Fruit fly (Drosophila melanogaster) whole organism, larva: ENCODE data around the gene CG16865.

Source experiments
- noc ChIP-seq: fragments of 200-800 bp; sonication (Bioruptor generic); optimal IDR thresholded peaks from 3 replicates; lab custom pipeline; 2019; ENCODE audit warnings: missing biosample characterization, mild to moderate bottlenecking, missing genetic modification characterization, moderate library complexity

The CG16865 gene

DNA sequence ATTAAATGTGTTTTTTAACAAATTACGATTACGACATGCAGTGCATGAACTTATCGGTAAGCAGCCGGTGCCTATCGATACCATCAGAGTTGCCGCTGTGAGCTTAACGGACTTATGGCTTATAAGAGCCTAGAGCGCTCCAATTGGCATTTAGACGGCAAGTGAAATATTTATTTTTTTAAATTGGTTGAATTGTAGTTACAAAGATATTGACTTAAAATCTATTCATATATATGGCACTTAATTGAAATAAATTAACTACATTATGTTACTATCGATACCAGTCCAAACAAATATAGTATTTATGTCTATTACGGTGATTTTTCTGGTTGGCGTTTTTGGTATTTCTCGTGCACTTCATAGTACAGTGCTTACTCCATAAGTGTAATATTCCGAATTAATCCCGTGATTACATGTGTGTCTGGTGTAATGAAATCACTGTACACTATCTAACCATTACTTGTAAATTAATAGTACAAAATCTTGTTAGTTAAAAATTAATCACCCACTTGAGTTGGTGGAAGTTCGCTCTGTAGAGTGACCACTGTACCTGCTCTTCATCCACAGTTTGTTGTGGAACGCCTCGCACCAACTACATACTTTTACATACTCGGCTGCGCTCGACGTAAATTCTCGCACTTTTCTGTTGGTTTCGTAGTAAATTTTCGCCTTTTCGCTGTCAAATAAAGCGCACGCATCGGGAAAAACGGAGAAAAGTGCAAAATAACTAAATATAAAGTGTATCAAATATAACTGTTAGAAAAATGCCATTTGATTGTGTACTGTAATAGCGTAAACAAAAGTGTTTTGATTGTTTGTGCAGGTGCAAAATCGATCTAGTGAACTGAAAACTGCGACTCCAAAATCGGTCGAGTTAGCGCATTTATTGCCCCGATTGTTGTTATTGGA, 23.9 kb downstream of the CG16865 start, which contains the start of the genes mRpS23 and CenG1A:
Gene mRpS23 (minus strand): TSS at position 71 of the 909 bp plus-strand sequence.
Gene CenG1A (plus strand): TSS at position 563 of the 909 bp plus-strand sequence.
- TF ChIP-seq noc (tag; lab: Kevin White, UChicago) = peak; percentile 99

DNA sequence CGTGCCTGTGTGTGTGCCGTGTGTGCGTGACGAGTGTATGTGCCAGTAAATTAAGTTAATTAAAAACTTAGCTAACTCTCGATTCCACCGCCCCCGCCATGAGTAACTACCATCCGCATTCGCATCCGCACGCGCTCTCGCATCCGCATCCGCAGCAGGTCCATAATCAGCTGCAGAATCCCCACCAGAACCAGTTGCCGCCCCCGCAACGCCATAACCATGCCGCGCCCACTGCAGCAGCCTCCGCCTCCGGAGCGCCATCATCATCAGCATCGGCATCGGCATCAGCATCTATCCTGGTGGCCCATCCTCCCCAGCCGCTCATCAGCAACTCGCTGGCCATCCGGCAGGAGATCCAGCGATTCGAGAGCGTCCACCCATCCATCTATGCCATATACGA, 24.6 kb downstream of the CG16865 start:
- TF ChIP-seq noc (tag; lab: Kevin White, UChicago) = no peak

DNA sequence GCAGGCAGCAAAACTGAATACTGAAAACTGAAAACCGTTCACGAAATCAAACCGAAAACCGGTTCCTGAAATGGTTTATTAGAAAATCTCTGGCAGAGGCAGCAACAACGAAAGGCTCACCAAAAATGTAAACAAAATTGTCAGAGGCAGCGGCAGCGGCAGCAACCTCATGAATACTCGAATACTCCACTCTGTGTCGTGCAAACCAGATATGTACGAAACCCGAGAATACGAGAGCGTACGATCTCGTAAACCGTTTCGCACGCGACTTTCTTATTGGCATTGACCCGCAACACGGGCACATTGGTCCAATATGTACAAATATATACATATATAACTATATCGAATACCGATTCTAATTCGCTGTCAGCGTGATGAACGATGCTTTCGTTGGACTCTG, 26.3 kb downstream of the CG16865 start:
- no peak for TF ChIP-seq noc (tag; lab: Kevin White, UChicago)

DNA sequence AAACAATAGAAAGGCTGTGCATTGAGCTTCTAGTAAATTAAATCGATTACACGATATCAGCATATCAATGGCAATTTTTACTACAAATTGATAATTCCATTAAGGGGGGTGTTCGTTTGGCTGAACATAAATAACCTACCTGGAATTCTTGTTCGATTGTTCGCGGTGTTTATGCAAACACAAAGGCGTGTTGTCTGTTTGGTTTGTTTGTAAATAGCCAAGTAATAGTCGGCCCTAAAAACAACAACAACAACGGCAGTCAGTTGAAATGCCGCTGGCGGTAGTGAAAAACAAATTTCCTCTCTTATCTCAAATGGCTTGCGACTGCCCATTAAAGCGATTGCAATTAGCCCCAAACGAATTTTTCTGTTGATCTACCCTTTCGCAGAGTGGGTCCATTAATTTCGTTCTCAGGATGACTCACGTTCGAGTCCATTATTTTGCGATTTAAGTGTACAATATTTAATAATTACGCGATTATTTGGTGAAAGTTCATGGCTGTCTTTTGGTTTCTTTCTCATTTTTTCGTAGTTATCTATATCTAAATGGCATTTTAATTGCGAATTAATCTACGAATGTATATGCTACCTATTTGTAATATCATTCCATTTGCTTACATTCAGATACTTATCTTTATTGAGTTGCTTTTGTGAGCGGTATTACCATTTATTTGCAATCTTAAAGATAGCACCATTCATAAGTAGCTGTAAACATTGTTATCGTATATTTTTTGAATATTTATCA, 27.5 kb downstream of the CG16865 start:
- TF ChIP-seq noc (tag; lab: Kevin White, UChicago) = peak; percentile 53

DNA sequence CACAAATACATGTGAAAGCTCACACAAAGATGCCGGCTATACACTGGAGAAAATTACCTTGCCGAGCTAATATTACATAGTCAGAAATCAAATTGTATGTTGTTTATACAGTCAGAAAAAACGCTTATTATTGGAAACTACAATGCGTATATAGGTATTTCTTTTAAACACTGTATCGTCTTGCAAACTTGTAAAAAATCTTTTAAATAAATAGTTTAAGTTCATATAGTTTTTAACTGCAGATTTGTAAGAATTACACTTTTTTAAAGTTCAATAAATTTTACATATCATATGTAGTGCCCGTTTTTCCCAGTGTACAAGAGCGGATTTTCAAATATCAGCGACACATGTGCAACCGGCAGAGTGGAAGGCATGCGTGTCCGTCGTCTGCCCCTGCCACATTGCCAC, 28.4 kb downstream of the CG16865 start:
- TF ChIP-seq noc (tag; lab: Kevin White, UChicago) = peak; percentile 82

DNA sequence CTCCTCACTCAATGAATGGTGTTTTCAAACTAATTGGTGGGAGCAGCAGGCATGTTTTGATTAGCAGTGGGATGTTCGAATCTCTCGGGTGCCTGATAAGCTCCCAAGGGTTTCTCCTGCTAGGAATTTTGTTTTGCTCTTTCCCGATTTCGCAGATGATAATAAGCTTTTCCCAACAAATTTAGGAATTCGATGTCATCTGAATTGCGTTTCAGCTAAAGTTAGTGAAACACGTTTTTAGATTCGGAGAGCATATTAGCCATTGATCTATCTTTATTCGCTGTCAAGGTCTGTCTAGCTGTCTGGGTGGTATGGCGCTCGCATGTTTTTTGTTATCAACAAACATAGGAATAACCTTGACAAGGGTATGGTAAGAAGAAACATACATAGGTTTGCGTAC, 30.2 kb downstream of the CG16865 start, which contains the start of gene CG33307:
Gene CG33307 (minus strand): TSS at position 13 of the 400 bp plus-strand sequence.
- peak; percentile 61 for TF ChIP-seq noc (tag; lab: Kevin White, UChicago)

DNA sequence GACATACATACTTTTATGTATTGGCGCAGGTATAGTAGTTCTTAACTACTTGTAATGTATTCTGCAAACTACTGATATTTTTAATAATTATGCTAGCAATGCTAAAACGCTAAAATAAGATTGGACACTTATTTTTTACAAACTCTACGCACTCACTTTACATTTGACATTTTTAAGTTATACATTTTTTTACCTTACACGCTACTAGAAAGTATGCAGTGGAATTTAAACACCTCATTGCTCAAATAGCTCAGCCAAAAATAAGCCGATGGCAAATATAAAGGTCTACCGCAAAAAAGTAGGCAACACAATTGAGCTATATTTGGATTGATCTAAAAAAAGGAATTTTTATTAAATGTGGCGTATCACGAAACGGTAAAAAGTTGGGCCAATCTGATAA, 30.8 kb downstream of the CG16865 start:
- no peak for TF ChIP-seq noc (tag; lab: Kevin White, UChicago)

DNA sequence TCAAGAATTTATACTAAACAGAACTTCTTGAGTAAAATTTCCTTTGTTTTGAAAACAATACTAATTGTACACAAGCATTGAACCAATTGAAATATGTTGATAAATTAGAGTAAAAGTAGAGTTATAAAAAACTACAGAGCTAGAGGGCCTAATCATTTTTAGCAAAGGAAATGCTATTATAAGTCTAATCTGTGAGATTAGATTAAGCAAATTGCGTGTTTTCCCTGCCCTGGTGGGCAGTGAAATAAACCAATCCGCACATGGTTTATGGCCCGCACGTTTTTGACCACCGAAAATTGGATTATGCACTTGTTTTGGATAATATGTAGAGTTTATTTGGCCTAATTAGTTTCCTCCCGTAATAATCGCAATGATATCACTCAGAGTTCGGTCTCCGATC, 31.2 kb downstream of the CG16865 start:
- TF ChIP-seq noc (tag; lab: Kevin White, UChicago) = no peak

DNA sequence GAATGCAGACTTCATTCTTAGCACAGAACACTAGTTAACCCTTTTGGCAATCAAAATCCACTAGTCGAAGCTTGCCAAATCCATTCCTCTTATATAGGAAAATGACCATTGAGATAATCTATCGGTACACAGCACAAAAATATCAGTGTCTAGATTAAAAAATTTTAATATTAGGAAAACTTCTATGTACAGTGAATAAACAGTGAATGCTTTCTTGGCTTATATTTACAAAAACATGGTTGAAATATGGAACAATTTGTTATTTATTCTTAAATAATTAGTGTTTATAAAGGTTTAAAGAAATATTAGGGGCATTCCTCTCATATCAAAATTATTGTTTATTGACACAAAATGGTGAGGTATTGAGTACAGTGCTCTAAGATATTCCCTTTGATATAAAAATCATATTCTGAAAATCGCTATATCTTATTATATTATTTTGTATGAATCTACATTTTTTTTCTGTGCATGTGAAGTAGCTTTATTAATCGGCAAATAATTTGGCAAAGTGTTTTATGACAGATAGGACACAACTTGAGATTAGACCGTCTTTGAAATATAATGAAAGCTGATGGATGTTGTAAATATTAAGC, 32.5 kb downstream of the CG16865 start, which contains the start of gene CG33306:
Gene CG33306 (minus strand): TSS at position 51 of the 593 bp plus-strand sequence.
- peak; percentile 92 for TF ChIP-seq noc (tag; lab: Kevin White, UChicago)

DNA sequence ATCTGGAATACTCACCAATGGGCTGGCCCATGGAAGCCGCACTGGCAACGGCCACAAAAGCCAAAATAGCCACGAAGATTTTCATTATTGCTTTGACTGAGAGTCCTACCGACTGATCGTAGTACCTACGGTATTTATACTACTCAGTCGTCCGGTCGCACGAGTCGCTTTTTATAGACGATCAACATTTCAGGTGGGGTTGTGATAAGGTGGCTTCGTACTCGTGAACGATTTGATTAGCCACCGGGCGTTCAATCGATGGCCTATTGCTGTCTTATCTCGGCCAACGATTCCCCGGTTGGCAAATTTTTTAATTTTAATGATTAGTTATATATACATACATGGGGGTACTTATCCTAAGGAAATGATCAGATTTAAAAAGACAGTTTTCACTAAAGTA, 33.9 kb downstream of the CG16865 start, which contains the start of gene CG8997:
Gene CG8997 (minus strand): TSS at position 148 of the 400 bp plus-strand sequence.
- no peak for TF ChIP-seq noc (tag; lab: Kevin White, UChicago)

DNA sequence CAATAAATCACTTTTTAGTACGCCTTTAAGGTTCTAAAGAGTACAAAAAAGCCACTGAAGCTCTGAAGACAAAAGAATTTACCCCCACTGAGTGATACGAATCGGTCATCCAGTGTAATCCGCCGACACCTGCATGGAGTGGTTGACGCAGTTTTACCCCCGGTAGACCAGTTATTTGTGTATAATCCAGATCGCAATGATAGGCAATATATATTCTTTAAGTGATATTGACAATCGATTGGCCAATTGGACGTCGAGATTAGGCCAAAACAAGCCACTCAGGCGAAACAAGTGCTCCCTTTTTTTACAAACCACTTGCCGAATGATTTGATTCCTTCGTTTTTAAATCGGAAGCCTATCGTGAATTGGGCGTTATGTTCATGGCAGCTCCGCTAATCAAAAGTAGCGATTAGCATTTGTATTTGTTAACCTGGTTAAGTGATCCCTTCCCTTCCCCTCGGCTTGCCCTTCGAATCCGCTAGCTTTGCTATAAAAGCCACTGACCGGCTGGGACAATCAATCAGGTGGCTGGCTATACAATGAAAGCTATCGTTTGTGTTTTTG, 35.0 kb downstream of the CG16865 start, which contains the start of gene CG7916:
Gene CG7916 (plus strand): TSS at position 514 of the 564 bp plus-strand sequence.
- TF ChIP-seq noc (tag; lab: Kevin White, UChicago) = no peak

DNA sequence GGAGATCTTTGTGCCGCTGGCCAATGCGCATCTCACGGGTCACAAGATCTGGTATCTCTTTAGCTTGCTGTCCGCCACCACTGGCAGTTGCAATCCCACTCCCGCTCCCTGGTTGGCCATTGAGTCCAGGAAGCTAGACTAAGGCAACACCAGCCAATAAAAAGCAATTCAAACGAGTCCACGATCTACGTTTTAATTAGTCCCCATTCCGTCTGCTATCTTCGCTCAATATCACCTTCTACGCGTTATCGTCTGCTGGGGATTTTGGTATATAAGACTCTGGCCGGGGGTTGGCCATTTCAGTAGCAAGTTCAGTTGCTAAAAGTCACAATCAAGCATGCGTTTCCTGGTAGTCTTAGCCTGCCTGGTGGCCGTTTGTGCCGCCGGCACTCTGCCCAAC, 36.3 kb downstream of the CG16865 start, which contains the start of gene CG7953:
Gene CG7953 (plus strand): TSS at position 301 of the 400 bp plus-strand sequence.
- no peak for TF ChIP-seq noc (tag; lab: Kevin White, UChicago)

DNA sequence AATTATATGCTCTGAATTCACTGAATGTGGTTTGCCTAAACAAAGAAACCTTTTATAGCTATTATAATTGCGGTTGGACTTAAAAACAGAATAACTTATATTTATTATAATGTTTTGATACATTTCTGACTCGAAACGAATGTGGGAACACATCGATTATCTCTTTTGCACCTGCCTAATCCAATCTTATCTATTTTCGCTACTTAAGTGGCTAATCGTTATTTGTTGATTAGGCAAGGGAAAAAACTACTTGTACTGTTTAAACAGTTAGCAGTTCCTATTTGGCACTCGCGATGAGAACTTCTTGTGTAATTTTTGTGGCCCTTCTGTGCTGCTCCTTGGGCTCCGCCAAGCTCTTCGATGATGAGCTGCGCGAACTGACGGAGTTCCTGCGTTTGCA, 37.8 kb downstream of the CG16865 start, which contains the start of gene CG7968:
Gene CG7968 (plus strand): TSS at position 276 of the 400 bp plus-strand sequence.
- no peak for TF ChIP-seq noc (tag; lab: Kevin White, UChicago)

DNA sequence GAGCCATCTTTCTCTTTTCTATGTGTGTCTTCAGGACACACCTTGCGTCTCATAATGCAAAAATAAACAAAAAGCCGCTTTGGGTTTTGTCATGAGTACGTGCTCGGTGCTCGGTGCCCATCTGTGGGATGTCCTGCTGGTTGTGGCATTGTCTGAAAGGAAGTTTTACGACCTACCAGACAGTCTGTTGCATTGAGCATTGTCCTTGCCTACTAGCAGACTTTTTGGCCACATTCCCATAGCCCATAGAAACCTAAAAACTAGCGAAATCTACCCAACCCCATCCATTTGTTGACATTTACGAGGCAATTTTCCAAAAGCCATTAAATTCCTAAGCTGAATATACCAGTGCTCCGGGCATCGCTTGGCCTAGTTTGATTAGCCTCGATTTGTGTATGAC, 39.8 kb downstream of the CG16865 start:
- no peak for TF ChIP-seq noc (tag; lab: Kevin White, UChicago)
